Fruit fly (Drosophila melanogaster) whole organism, prepupa: ENCODE data around the gene hll.
A peak's percentile ranks its signal among the peaks of the same experiment; 100 is the strongest.

ENCODE experiments used
- CG10669 ChIP-seq: fragments of 200-800 bp; sonication (Bioruptor generic); optimal IDR thresholded peaks from 3 replicates; lab custom pipeline; 2018; ENCODE audit warnings: missing biosample characterization, mild to moderate bottlenecking, missing genetic modification characterization, moderate library complexity
- CG11294 ChIP-seq: fragments of 200-800 bp; sonication (Bioruptor generic); IDR thresholded peaks from 2 replicates; pipeline ENCODE4 v1.3.6; 2022; ENCODE audit warnings: missing biosample characterization, missing genetic modification characterization
- CG11762 ChIP-seq: fragments of 200-800 bp; sonication (Bioruptor generic); optimal IDR thresholded peaks from 3 replicates; lab custom pipeline; 2016; ENCODE audit warnings: missing biosample characterization, missing genetic modification characterization; ENCODE audit not compliant: insufficient read depth
- CG11902 ChIP-seq: fragments of 200-800 bp; sonication (Bioruptor generic); optimal IDR thresholded peaks from 3 replicates; lab custom pipeline; 2016; ENCODE audit warnings: missing biosample characterization, missing genetic modification characterization
- CG16779 ChIP-seq: fragments of 200-800 bp; sonication (Bioruptor generic); optimal IDR thresholded peaks from 3 replicates; lab custom pipeline; 2017; ENCODE audit warnings: missing biosample characterization, mild to moderate bottlenecking, missing genetic modification characterization
- CG3032 ChIP-seq: fragments of 200-800 bp; optimal IDR thresholded peaks from 2 replicates; lab custom pipeline; 2019; ENCODE audit warnings: missing biosample characterization, mild to moderate bottlenecking, missing genetic modification characterization, moderate library complexity
- CG32006 ChIP-seq: fragments of 200-800 bp; sonication (Bioruptor generic); optimal IDR thresholded peaks from 3 replicates; lab custom pipeline; 2017; ENCODE audit warnings: missing biosample characterization, mild to moderate bottlenecking, missing genetic modification characterization
- CG34406 ChIP-seq: fragments of 200-800 bp; sonication (Bioruptor generic); optimal IDR thresholded peaks from 3 replicates; lab custom pipeline; 2016; ENCODE audit warnings: missing biosample characterization, missing genetic modification characterization
- CG4318 ChIP-seq: fragments of 200-800 bp; sonication (Bioruptor generic); optimal IDR thresholded peaks from 3 replicates; lab custom pipeline; 2017; ENCODE audit warnings: missing biosample characterization, mild to moderate bottlenecking, missing genetic modification characterization
- CG6163 ChIP-seq: fragments of 200-800 bp; sonication (Bioruptor generic); IDR thresholded peaks from 3 replicates; pipeline ENCODE4 v1.3.6; 2022; ENCODE audit warnings: missing biosample characterization, missing genetic modification characterization
- CG6854 ChIP-seq: fragments of 200-800 bp; sonication (Bioruptor generic); optimal IDR thresholded peaks from 2 replicates; lab custom pipeline; 2017; ENCODE audit warnings: missing biosample characterization, mild to moderate bottlenecking, missing genetic modification characterization
- CG7368 ChIP-seq: fragments of 200-800 bp; sonication (Bioruptor generic); optimal IDR thresholded peaks from 3 replicates; lab custom pipeline; 2016; ENCODE audit warnings: missing biosample characterization, missing genetic modification characterization
- CG8119 ChIP-seq: fragments of 200-800 bp; sonication (Bioruptor generic); IDR thresholded peaks from 3 replicates; pipeline ENCODE4 v1.3.6; 2022; ENCODE audit warnings: missing biosample characterization, missing genetic modification characterization
- CG8319 ChIP-seq: fragments of 200-800 bp; sonication (Bioruptor generic); optimal IDR thresholded peaks from 3 replicates; lab custom pipeline; 2016; ENCODE audit warnings: missing biosample characterization, missing genetic modification characterization
- CG8632 ChIP-seq: fragments of 200-800 bp; sonication (Bioruptor generic); optimal IDR thresholded peaks from 3 replicates; lab custom pipeline; 2016; ENCODE audit warnings: missing biosample characterization, missing genetic modification characterization
- CG9139 ChIP-seq: fragments of 200-800 bp; sonication (Bioruptor generic); optimal IDR thresholded peaks from 3 replicates; lab custom pipeline; 2017; ENCODE audit warnings: missing biosample characterization, mild to moderate bottlenecking, missing genetic modification characterization
- Eip75B ChIP-seq: fragments of 200-800 bp; sonication (Bioruptor generic); optimal IDR thresholded peaks from 3 replicates; lab custom pipeline; 2016; ENCODE audit warnings: missing biosample characterization, missing genetic modification characterization
- Eip78C ChIP-seq: fragments of 200-800 bp; sonication (Bioruptor generic); peaks from one replicate; lab custom pipeline; 2016; ENCODE audit warnings: missing biosample characterization, missing genetic modification characterization
- Eip93F ChIP-seq: fragments of 200-800 bp; sonication (Bioruptor generic); optimal IDR thresholded peaks from 2 replicates; lab custom pipeline; 2016; ENCODE audit warnings: missing biosample characterization, mild to moderate bottlenecking, missing genetic modification characterization
- Ets21C ChIP-seq: fragments of 200-800 bp; sonication (Bioruptor generic); optimal IDR thresholded peaks from 3 replicates; lab custom pipeline; 2016; ENCODE audit warnings: missing biosample characterization, missing genetic modification characterization
- Ets96B ChIP-seq: fragments of 200-800 bp; optimal IDR thresholded peaks from 2 replicates; lab custom pipeline; 2019; ENCODE audit warnings: missing biosample characterization, mild to moderate bottlenecking, missing genetic modification characterization, moderate library complexity
- Gug ChIP-seq: fragments of 200-800 bp; sonication (Bioruptor generic); IDR thresholded peaks from 2 replicates; pipeline ENCODE4 v1.3.6; 2022; ENCODE audit warnings: missing biosample characterization, missing genetic modification characterization
- Hr38 ChIP-seq: sonication (Bioruptor generic); optimal IDR thresholded peaks from 2 replicates; lab custom pipeline; 2016; ENCODE audit warnings: missing biosample characterization, missing genetic modification characterization
- Hr4 ChIP-seq: fragments of 200-800 bp; sonication (Bioruptor generic); optimal IDR thresholded peaks from 3 replicates; lab custom pipeline; 2016; ENCODE audit warnings: missing biosample characterization, missing genetic modification characterization
- Lpt ChIP-seq: fragments of 200-800 bp; sonication (Bioruptor generic); optimal IDR thresholded peaks from 3 replicates; lab custom pipeline; 2016; ENCODE audit warnings: missing biosample characterization, missing genetic modification characterization
- Met ChIP-seq: fragments of 200-800 bp; sonication (Bioruptor generic); optimal IDR thresholded peaks from 3 replicates; lab custom pipeline; 2016; ENCODE audit warnings: missing biosample characterization, missing genetic modification characterization
- Sox14 ChIP-seq: fragments of 200-800 bp; sonication (Bioruptor generic); optimal IDR thresholded peaks from 3 replicates; lab custom pipeline; 2016; ENCODE audit warnings: missing biosample characterization, missing genetic modification characterization
- Sox15 ChIP-seq: fragments of 200-800 bp; sonication (Bioruptor generic); optimal IDR thresholded peaks from 3 replicates; lab custom pipeline; 2016; ENCODE audit warnings: missing biosample characterization, missing genetic modification characterization
- achi ChIP-seq: fragments of 200-800 bp; sonication (Bioruptor generic); optimal IDR thresholded peaks from 3 replicates; lab custom pipeline; 2016; ENCODE audit warnings: missing biosample characterization, missing genetic modification characterization
- cyc ChIP-seq: fragments of 200-800 bp; sonication (Bioruptor generic); optimal IDR thresholded peaks from 3 replicates; lab custom pipeline; 2016; ENCODE audit warnings: missing biosample characterization, missing genetic modification characterization
- dac ChIP-seq: fragments of 200-800 bp; sonication (Bioruptor generic); optimal IDR thresholded peaks from 2 replicates; lab custom pipeline; 2017; ENCODE audit warnings: missing biosample characterization, mild to moderate bottlenecking, missing genetic modification characterization
- dsx ChIP-seq: fragments of 200-800 bp; optimal IDR thresholded peaks from 3 replicates; lab custom pipeline; 2019; ENCODE audit warnings: missing biosample characterization, mild to moderate bottlenecking, missing genetic modification characterization, moderate library complexity; ENCODE audit not compliant: poor library complexity, severe bottlenecking
- eg ChIP-seq: fragments of 200-800 bp; sonication (Bioruptor generic); IDR thresholded peaks from 3 replicates; pipeline ENCODE4 v1.3.6; 2022; ENCODE audit warnings: missing biosample characterization, missing genetic modification characterization
- fd59A ChIP-seq: fragments of 200-800 bp; sonication (Bioruptor generic); optimal IDR thresholded peaks from 2 replicates; lab custom pipeline; 2017; ENCODE audit warnings: missing biosample characterization, mild to moderate bottlenecking, missing genetic modification characterization, missing genetic modification reagents
- fd85E ChIP-seq: fragments of 200-800 bp; sonication (Bioruptor generic); optimal IDR thresholded peaks from 3 replicates; lab custom pipeline; 2016; ENCODE audit warnings: missing biosample characterization, missing genetic modification characterization
- fkh ChIP-seq: fragments of 200-800 bp; sonication (Bioruptor generic); optimal IDR thresholded peaks from 3 replicates; lab custom pipeline; 2017; ENCODE audit warnings: missing biosample characterization, mild to moderate bottlenecking, missing genetic modification characterization, moderate library complexity
- lz ChIP-seq: fragments of 200-800 bp; sonication (Bioruptor generic); optimal IDR thresholded peaks from 3 replicates; lab custom pipeline; 2016; ENCODE audit warnings: missing biosample characterization, missing genetic modification characterization
- net ChIP-seq: fragments of 200-800 bp; sonication (Bioruptor generic); optimal IDR thresholded peaks from 3 replicates; lab custom pipeline; 2016; ENCODE audit warnings: missing biosample characterization, missing genetic modification characterization
- salr ChIP-seq, 2 experiments: fragments of 200-800 bp; sonication (Bioruptor generic); optimal IDR thresholded peaks; 3 replicates each; lab custom pipeline; 2016 to 2018; ENCODE audit warnings: missing biosample characterization in 2 of 2, missing genetic modification characterization in 2 of 2, mild to moderate bottlenecking in 1 of 2
- spab ChIP-seq: fragments of 200-800 bp; sonication (Bioruptor generic); optimal IDR thresholded peaks from 2 replicates; lab custom pipeline; 2017; ENCODE audit warnings: missing biosample characterization, mild to moderate bottlenecking, missing genetic modification characterization, missing genetic modification reagents
- ss ChIP-seq, 2 experiments: fragments of 200-800 bp; sonication (Bioruptor generic); optimal IDR thresholded peaks; 2 replicates in 1 of 2; 3 replicates in 1 of 2; lab custom pipeline; 2017 to 2018; ENCODE audit warnings: mild to moderate bottlenecking in 2 of 2, missing biosample characterization in 2 of 2, missing genetic modification characterization in 2 of 2, moderate library complexity in 1 of 2
- svp ChIP-seq: fragments of 200-800 bp; sonication (Bioruptor generic); peaks from one replicate; lab custom pipeline; 2016; ENCODE audit warnings: missing biosample characterization, missing genetic modification characterization
- topi ChIP-seq: fragments of 200-800 bp; sonication (Bioruptor generic); optimal IDR thresholded peaks from 3 replicates; lab custom pipeline; 2016; ENCODE audit warnings: missing biosample characterization, missing genetic modification characterization
- vri ChIP-seq: fragments of 200-800 bp; sonication (Bioruptor generic); optimal IDR thresholded peaks from 3 replicates; lab custom pipeline; 2016; ENCODE audit warnings: missing biosample characterization, mild to moderate bottlenecking, missing genetic modification characterization

The hll gene

DNA sequence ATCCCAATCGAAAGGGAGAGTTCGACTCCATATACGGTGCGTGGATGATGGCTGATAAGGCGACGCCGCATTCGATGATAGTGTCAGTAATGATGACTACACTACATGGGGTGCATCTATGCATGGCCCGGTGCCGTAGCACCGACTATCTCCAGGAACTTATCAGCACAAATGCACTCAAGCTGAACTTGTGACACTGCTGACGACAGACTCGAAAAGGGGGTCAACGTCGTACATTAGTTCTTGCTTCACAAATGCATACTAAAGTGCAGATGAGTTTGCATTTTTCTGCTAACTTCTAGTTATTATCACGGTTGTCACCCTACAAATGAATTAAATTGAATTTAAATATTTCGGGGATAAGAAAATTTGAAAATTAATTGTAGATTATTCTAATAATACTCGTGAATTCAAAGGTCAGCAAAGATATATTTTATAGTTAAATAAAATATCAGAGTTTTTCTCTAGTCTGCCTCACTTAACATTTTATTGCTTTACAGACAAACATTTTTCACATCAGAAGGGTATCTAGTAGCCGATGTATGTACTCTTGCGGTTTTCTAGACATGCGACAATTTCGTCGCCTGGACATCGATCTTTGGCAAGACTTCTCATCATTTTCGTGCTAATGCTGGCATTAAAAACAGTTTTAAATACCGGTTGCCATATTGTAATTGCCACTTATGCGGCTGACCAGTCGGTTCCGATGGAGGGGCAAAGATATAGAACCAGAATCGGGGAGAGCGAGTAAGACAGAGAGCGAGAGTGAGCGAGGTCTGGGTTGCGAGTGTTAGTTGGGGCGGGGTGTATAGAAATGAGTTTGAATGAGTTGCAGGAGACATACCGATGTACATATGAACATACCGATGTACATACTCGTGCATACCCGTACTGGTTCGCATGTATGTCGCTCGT lies 3.4 kb upstream of the hll start (continued):
- TF ChIP-seq spab (GFP tag; lab: Kevin White, UChicago) = no peak
- peak; percentile 87 for TF ChIP-seq svp (GFP tag; lab: Kevin White, UChicago)
- no peak for TF ChIP-seq dsx (GFP tag; lab: Kevin White, UChicago)
- TF ChIP-seq fkh (GFP tag; lab: Kevin White, UChicago) = no peak
- TF ChIP-seq net (GFP tag; lab: Kevin White, UChicago) = no peak
- peak; percentile 3; the same call in 2 of the 3 replicates for TF ChIP-seq eg (GFP tag; lab: Robert Waterston, UW)
- no peak for TF ChIP-seq CG9139
- TF ChIP-seq Hr38 = no peak
- TF ChIP-seq vri (GFP tag; lab: Kevin White, UChicago) = no peak
- TF ChIP-seq CG6854 (GFP tag; lab: Kevin White, UChicago) = no peak
- TF ChIP-seq Sox14 (GFP tag; lab: Kevin White, UChicago) = no peak
- TF ChIP-seq CG4318 (GFP tag; lab: Kevin White, UChicago) = peak; percentile 60
- peak; percentile 64; the same call in 2 of the 3 replicates for TF ChIP-seq CG8119 (GFP tag; lab: Robert Waterston, UW)
- TF ChIP-seq salr (GFP tag; optimal IDR thresholded peaks at IDR 0.05; lab: Kevin White, UChicago) = peak in 1 of 2 experiments; percentile 21
- peak; percentile 89 for TF ChIP-seq Eip78C (GFP tag; lab: Kevin White, UChicago)
- no peak for TF ChIP-seq ss (GFP tag; optimal IDR thresholded peaks at IDR 0.05; lab: Kevin White, UChicago)
- TF ChIP-seq Lpt (GFP tag; lab: Kevin White, UChicago) = no peak
- no peak for TF ChIP-seq CG8632 (GFP tag; lab: Kevin White, UChicago)
- no peak for TF ChIP-seq topi (GFP tag; lab: Kevin White, UChicago)
- TF ChIP-seq Gug (GFP tag; lab: Robert Waterston, UW) = peak; percentile 34
- TF ChIP-seq CG32006 = peak; percentile 70
- TF ChIP-seq Ets21C (GFP tag; lab: Kevin White, UChicago) = no peak
- TF ChIP-seq fd85E (GFP tag; lab: Kevin White, UChicago) = no peak

- TF ChIP-seq lz (GFP tag; lab: Kevin White, UChicago) = peak; percentile 65
- TF ChIP-seq salr (GFP tag; optimal IDR thresholded peaks at IDR 0.05; lab: Kevin White, UChicago) = peak; percentile 64 to 84
- peak; percentile 76 for TF ChIP-seq achi (GFP tag; lab: Kevin White, UChicago)
- TF ChIP-seq Hr4 (GFP tag; lab: Kevin White, UChicago) = peak; percentile 20
- TF ChIP-seq Met (GFP tag; lab: Kevin White, UChicago) = peak; percentile 78
- peak; percentile 61 for TF ChIP-seq dsx (GFP tag; lab: Kevin White, UChicago)
- TF ChIP-seq vri (GFP tag; lab: Kevin White, UChicago) = peak; percentile 81
- peak; percentile 100 for TF ChIP-seq fkh (GFP tag; lab: Kevin White, UChicago)
- peak; percentile 88 for TF ChIP-seq eg (GFP tag; lab: Robert Waterston, UW)
- TF ChIP-seq net (GFP tag; lab: Kevin White, UChicago) = peak; percentile 69
- TF ChIP-seq Sox15 (GFP tag; lab: Kevin White, UChicago) = no peak
- peak; percentile 93 for TF ChIP-seq Eip78C (GFP tag; lab: Kevin White, UChicago)
- peak; percentile 12 for TF ChIP-seq Ets96B
- TF ChIP-seq Eip93F (GFP tag; lab: Kevin White, UChicago) = no peak
- peak; percentile 79 for TF ChIP-seq CG11762
- peak; percentile 21 for TF ChIP-seq CG32006
- TF ChIP-seq CG7368 = peak; percentile 83
- peak; percentile 81 for TF ChIP-seq CG16779 (tag; lab: Kevin White, UChicago)
- TF ChIP-seq topi (GFP tag; lab: Kevin White, UChicago) = peak; percentile 75
- TF ChIP-seq cyc = peak; percentile 58
- peak; percentile 55 for TF ChIP-seq CG10669
- peak; percentile 59 for TF ChIP-seq dac
- peak; percentile 88 for TF ChIP-seq Lpt (GFP tag; lab: Kevin White, UChicago)
- peak; percentile 49 for TF ChIP-seq Ets21C (GFP tag; lab: Kevin White, UChicago)
- TF ChIP-seq CG8319 = peak; percentile 51
- TF ChIP-seq CG6163 = peak; percentile 91
- TF ChIP-seq Gug (GFP tag; lab: Robert Waterston, UW) = peak; percentile 73
- no peak for TF ChIP-seq CG4318 (GFP tag; lab: Kevin White, UChicago)
- peak; percentile 77 for TF ChIP-seq CG34406
- TF ChIP-seq Hr38 = peak; percentile 85
- no peak for TF ChIP-seq CG11902 (GFP tag; lab: Kevin White, UChicago)
- peak; percentile 31 for TF ChIP-seq CG3032 (tag; lab: Kevin White, UChicago)
- peak; percentile 21 for TF ChIP-seq fd59A
- peak; percentile 60 for TF ChIP-seq Eip75B
- peak; percentile 63 for TF ChIP-seq CG11294 (GFP tag; lab: Robert Waterston, UW)
These were observed 2.6 kb upstream of the hll start for dm6 chr2L:14024051-14024745.
